Fruit fly (Drosophila melanogaster) whole organism, adult: ENCODE measurements around the gene CG32669.

Source experiments
- CG5204 ChIP-seq: fragments of 200-800 bp; sonication (Bioruptor generic); optimal IDR thresholded peaks from 2 replicates; lab custom pipeline; 2016; ENCODE audit warnings: missing biosample characterization, missing genetic modification characterization
- CG7101 ChIP-seq: fragments of 200-800 bp; sonication (Bioruptor generic); optimal IDR thresholded peaks from 2 replicates; lab custom pipeline; 2018; ENCODE audit warnings: missing biosample characterization, mild to moderate bottlenecking, missing genetic modification characterization, moderate library complexity
- Crg-1 ChIP-seq: fragments of 200-800 bp; sonication (Bioruptor generic); optimal IDR thresholded peaks from 2 replicates; lab custom pipeline; 2016; ENCODE audit warnings: missing biosample characterization, missing genetic modification characterization
- Mnt ChIP-seq: fragments of 200-800 bp; sonication (Bioruptor generic); optimal IDR thresholded peaks from 2 replicates; lab custom pipeline; 2016; ENCODE audit warnings: missing biosample characterization, mild to moderate bottlenecking, missing genetic modification characterization
- bab1 ChIP-seq: fragments of 200-800 bp; sonication (Bioruptor generic); optimal IDR thresholded peaks from 3 replicates; lab custom pipeline; 2019; ENCODE audit warnings: missing biosample characterization, mild to moderate bottlenecking, missing genetic modification characterization, moderate library complexity
- kay ChIP-seq: fragments of 200-800 bp; sonication (Bioruptor generic); peaks from one replicate; lab custom pipeline; 2016; ENCODE audit warnings: missing biosample characterization, missing genetic modification characterization, borderline replicate concordance
- pad ChIP-seq: fragments of 200-800 bp; sonication (Bioruptor generic); optimal IDR thresholded peaks from 3 replicates; lab custom pipeline; 2017; ENCODE audit warnings: missing biosample characterization, missing genetic modification characterization, mild to moderate bottlenecking, moderate library complexity, missing genetic modification reagents

DNA sequence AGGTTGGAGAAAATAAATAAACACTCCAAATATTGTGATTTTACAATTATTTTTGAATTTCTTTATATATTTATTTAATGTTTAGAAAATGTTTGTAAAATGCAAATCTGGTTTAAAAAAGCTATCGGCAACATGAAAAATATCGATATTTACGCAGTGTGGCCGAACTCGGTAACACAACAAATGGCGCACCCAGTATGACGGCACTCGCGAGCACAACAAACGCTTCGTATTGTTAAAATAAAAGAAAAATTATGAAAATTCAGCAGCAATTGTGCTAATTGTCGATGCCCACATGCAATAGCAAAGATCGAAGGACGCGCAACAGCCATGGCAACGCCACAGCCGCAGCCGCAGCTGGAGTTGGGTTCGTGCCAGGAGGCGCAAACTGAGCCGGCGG, 3.7 kb upstream of the CG32669 start, which contains the start of gene CG2202:
- TF ChIP-seq CG7101 (tag; lab: Kevin White, UChicago) (no peak), CG5204 (GFP tag; lab: Kevin White, UChicago) (no peak), bab1 (GFP tag; lab: Kevin White, UChicago) (peak; percentile 53), pad (no peak), Crg-1 (GFP tag; lab: Kevin White, UChicago) (no peak), Mnt (GFP tag; lab: Kevin White, UChicago) (peak; percentile 34), kay (GFP tag; lab: Kevin White, UChicago) (no peak)
